Fruit fly (Drosophila melanogaster) whole organism, prepupa: ENCODE measurements around the gene CG42371.

ENCODE experiments used
- Blimp-1 ChIP-seq: fragments of 200-800 bp; sonication (Bioruptor generic); optimal IDR thresholded peaks from 3 replicates; lab custom pipeline; 2017; ENCODE audit warnings: missing biosample characterization, missing genetic modification characterization, mild to moderate bottlenecking, moderate library complexity, missing genetic modification reagents
- CG10631 ChIP-seq: fragments of 200-800 bp; sonication (Bioruptor generic); optimal IDR thresholded peaks from 2 replicates; lab custom pipeline; 2016; ENCODE audit warnings: missing biosample characterization, missing genetic modification characterization
- CG11294 ChIP-seq: fragments of 200-800 bp; sonication (Bioruptor generic); IDR thresholded peaks from 2 replicates; pipeline ENCODE4 v1.3.6; 2022; ENCODE audit warnings: missing biosample characterization, missing genetic modification characterization
- CG1621 ChIP-seq: fragments of 200-800 bp; sonication (Bioruptor generic); optimal IDR thresholded peaks from 3 replicates; lab custom pipeline; 2018; ENCODE audit warnings: missing biosample characterization, mild to moderate bottlenecking, missing genetic modification characterization
- CG3032 ChIP-seq: fragments of 200-800 bp; optimal IDR thresholded peaks from 2 replicates; lab custom pipeline; 2019; ENCODE audit warnings: missing biosample characterization, mild to moderate bottlenecking, missing genetic modification characterization, moderate library complexity
- CG31627 ChIP-seq: fragments of 200-800 bp; sonication (Bioruptor generic); optimal IDR thresholded peaks from 3 replicates; lab custom pipeline; 2016; ENCODE audit warnings: missing biosample characterization, missing genetic modification characterization
- CG34406 ChIP-seq: fragments of 200-800 bp; sonication (Bioruptor generic); optimal IDR thresholded peaks from 3 replicates; lab custom pipeline; 2016; ENCODE audit warnings: missing biosample characterization, missing genetic modification characterization
- CG6163 ChIP-seq: fragments of 200-800 bp; sonication (Bioruptor generic); IDR thresholded peaks from 3 replicates; pipeline ENCODE4 v1.3.6; 2022; ENCODE audit warnings: missing biosample characterization, missing genetic modification characterization
- CG6276 ChIP-seq: fragments of 200-800 bp; sonication (Bioruptor generic); optimal IDR thresholded peaks from 2 replicates; lab custom pipeline; 2017; ENCODE audit warnings: missing biosample characterization, mild to moderate bottlenecking, missing genetic modification characterization
- CG6808 ChIP-seq: fragments of 200-800 bp; sonication (Bioruptor generic); optimal IDR thresholded peaks from 3 replicates; lab custom pipeline; 2017; ENCODE audit warnings: missing biosample characterization, missing genetic modification characterization, mild to moderate bottlenecking, moderate library complexity, missing genetic modification reagents
- CG6854 ChIP-seq: fragments of 200-800 bp; sonication (Bioruptor generic); optimal IDR thresholded peaks from 2 replicates; lab custom pipeline; 2017; ENCODE audit warnings: missing biosample characterization, mild to moderate bottlenecking, missing genetic modification characterization
- CG7368 ChIP-seq: fragments of 200-800 bp; sonication (Bioruptor generic); optimal IDR thresholded peaks from 3 replicates; lab custom pipeline; 2016; ENCODE audit warnings: missing biosample characterization, missing genetic modification characterization
- CG8119 ChIP-seq: fragments of 200-800 bp; sonication (Bioruptor generic); IDR thresholded peaks from 3 replicates; pipeline ENCODE4 v1.3.6; 2022; ENCODE audit warnings: missing biosample characterization, missing genetic modification characterization
- CG8319 ChIP-seq: fragments of 200-800 bp; sonication (Bioruptor generic); optimal IDR thresholded peaks from 3 replicates; lab custom pipeline; 2016; ENCODE audit warnings: missing biosample characterization, missing genetic modification characterization
- CG8632 ChIP-seq: fragments of 200-800 bp; sonication (Bioruptor generic); optimal IDR thresholded peaks from 3 replicates; lab custom pipeline; 2016; ENCODE audit warnings: missing biosample characterization, missing genetic modification characterization
- CG9139 ChIP-seq: fragments of 200-800 bp; sonication (Bioruptor generic); optimal IDR thresholded peaks from 3 replicates; lab custom pipeline; 2017; ENCODE audit warnings: missing biosample characterization, mild to moderate bottlenecking, missing genetic modification characterization
- Eip75B ChIP-seq: fragments of 200-800 bp; sonication (Bioruptor generic); optimal IDR thresholded peaks from 3 replicates; lab custom pipeline; 2016; ENCODE audit warnings: missing biosample characterization, missing genetic modification characterization
- Eip78C ChIP-seq: fragments of 200-800 bp; sonication (Bioruptor generic); peaks from one replicate; lab custom pipeline; 2016; ENCODE audit warnings: missing biosample characterization, missing genetic modification characterization
- Ets21C ChIP-seq: fragments of 200-800 bp; sonication (Bioruptor generic); optimal IDR thresholded peaks from 3 replicates; lab custom pipeline; 2016; ENCODE audit warnings: missing biosample characterization, missing genetic modification characterization
- Ets96B ChIP-seq: fragments of 200-800 bp; optimal IDR thresholded peaks from 2 replicates; lab custom pipeline; 2019; ENCODE audit warnings: missing biosample characterization, mild to moderate bottlenecking, missing genetic modification characterization, moderate library complexity
- Gug ChIP-seq: fragments of 200-800 bp; sonication (Bioruptor generic); IDR thresholded peaks from 2 replicates; pipeline ENCODE4 v1.3.6; 2022; ENCODE audit warnings: missing biosample characterization, missing genetic modification characterization
- Hr38 ChIP-seq: sonication (Bioruptor generic); optimal IDR thresholded peaks from 2 replicates; lab custom pipeline; 2016; ENCODE audit warnings: missing biosample characterization, missing genetic modification characterization
- Hr39 ChIP-seq: fragments of 200-800 bp; sonication (Bioruptor generic); optimal IDR thresholded peaks from 2 replicates; lab custom pipeline; 2016; ENCODE audit warnings: missing biosample characterization, missing genetic modification characterization
- Hr4 ChIP-seq: fragments of 200-800 bp; sonication (Bioruptor generic); optimal IDR thresholded peaks from 3 replicates; lab custom pipeline; 2016; ENCODE audit warnings: missing biosample characterization, missing genetic modification characterization
- Lpt ChIP-seq: fragments of 200-800 bp; sonication (Bioruptor generic); optimal IDR thresholded peaks from 3 replicates; lab custom pipeline; 2016; ENCODE audit warnings: missing biosample characterization, missing genetic modification characterization
- Met ChIP-seq: fragments of 200-800 bp; sonication (Bioruptor generic); optimal IDR thresholded peaks from 3 replicates; lab custom pipeline; 2016; ENCODE audit warnings: missing biosample characterization, missing genetic modification characterization
- OdsH ChIP-seq: fragments of 200-800 bp; sonication (Bioruptor generic); optimal IDR thresholded peaks from 3 replicates; lab custom pipeline; 2016; ENCODE audit warnings: missing biosample characterization, missing genetic modification characterization
- Smox ChIP-seq: fragments of 200-800 bp; sonication (Bioruptor generic); optimal IDR thresholded peaks from 3 replicates; lab custom pipeline; 2016; ENCODE audit warnings: missing biosample characterization, missing genetic modification characterization
- Sox102F ChIP-seq: fragments of 200-800 bp; sonication (Bioruptor generic); optimal IDR thresholded peaks from 2 replicates; lab custom pipeline; 2016; ENCODE audit warnings: missing biosample characterization, mild to moderate bottlenecking, missing genetic modification characterization
- Sox14 ChIP-seq: fragments of 200-800 bp; sonication (Bioruptor generic); optimal IDR thresholded peaks from 3 replicates; lab custom pipeline; 2016; ENCODE audit warnings: missing biosample characterization, missing genetic modification characterization
- Sox15 ChIP-seq: fragments of 200-800 bp; sonication (Bioruptor generic); optimal IDR thresholded peaks from 3 replicates; lab custom pipeline; 2016; ENCODE audit warnings: missing biosample characterization, missing genetic modification characterization
- achi ChIP-seq: fragments of 200-800 bp; sonication (Bioruptor generic); optimal IDR thresholded peaks from 3 replicates; lab custom pipeline; 2016; ENCODE audit warnings: missing biosample characterization, missing genetic modification characterization
- dac ChIP-seq: fragments of 200-800 bp; sonication (Bioruptor generic); optimal IDR thresholded peaks from 2 replicates; lab custom pipeline; 2017; ENCODE audit warnings: missing biosample characterization, mild to moderate bottlenecking, missing genetic modification characterization
- dsx ChIP-seq: fragments of 200-800 bp; optimal IDR thresholded peaks from 3 replicates; lab custom pipeline; 2019; ENCODE audit warnings: missing biosample characterization, mild to moderate bottlenecking, missing genetic modification characterization, moderate library complexity; ENCODE audit not compliant: poor library complexity, severe bottlenecking
- eg ChIP-seq: fragments of 200-800 bp; sonication (Bioruptor generic); IDR thresholded peaks from 3 replicates; pipeline ENCODE4 v1.3.6; 2022; ENCODE audit warnings: missing biosample characterization, missing genetic modification characterization
- esn ChIP-seq: fragments of 200-800 bp; sonication (Bioruptor generic); optimal IDR thresholded peaks from 2 replicates; lab custom pipeline; 2016; ENCODE audit warnings: missing biosample characterization, mild to moderate bottlenecking, missing genetic modification characterization, moderate library complexity
- fd59A ChIP-seq: fragments of 200-800 bp; sonication (Bioruptor generic); optimal IDR thresholded peaks from 2 replicates; lab custom pipeline; 2017; ENCODE audit warnings: missing biosample characterization, mild to moderate bottlenecking, missing genetic modification characterization, missing genetic modification reagents
- fd85E ChIP-seq: fragments of 200-800 bp; sonication (Bioruptor generic); optimal IDR thresholded peaks from 3 replicates; lab custom pipeline; 2016; ENCODE audit warnings: missing biosample characterization, missing genetic modification characterization
- lz ChIP-seq: fragments of 200-800 bp; sonication (Bioruptor generic); optimal IDR thresholded peaks from 3 replicates; lab custom pipeline; 2016; ENCODE audit warnings: missing biosample characterization, missing genetic modification characterization
- net ChIP-seq: fragments of 200-800 bp; sonication (Bioruptor generic); optimal IDR thresholded peaks from 3 replicates; lab custom pipeline; 2016; ENCODE audit warnings: missing biosample characterization, missing genetic modification characterization
- pdm3 ChIP-seq: fragments of 200-800 bp; sonication (Bioruptor generic); optimal IDR thresholded peaks from 3 replicates; lab custom pipeline; 2016; ENCODE audit warnings: missing biosample characterization, missing genetic modification characterization
- salr ChIP-seq, 2 experiments: fragments of 200-800 bp; sonication (Bioruptor generic); optimal IDR thresholded peaks; 3 replicates each; lab custom pipeline; 2016 to 2018; ENCODE audit warnings: missing biosample characterization in 2 of 2, missing genetic modification characterization in 2 of 2, mild to moderate bottlenecking in 1 of 2
- spab ChIP-seq: fragments of 200-800 bp; sonication (Bioruptor generic); optimal IDR thresholded peaks from 2 replicates; lab custom pipeline; 2017; ENCODE audit warnings: missing biosample characterization, mild to moderate bottlenecking, missing genetic modification characterization, missing genetic modification reagents
- ss ChIP-seq, 2 experiments: fragments of 200-800 bp; sonication (Bioruptor generic); optimal IDR thresholded peaks; 2 replicates in 1 of 2; 3 replicates in 1 of 2; lab custom pipeline; 2017 to 2018; ENCODE audit warnings: mild to moderate bottlenecking in 2 of 2, missing biosample characterization in 2 of 2, missing genetic modification characterization in 2 of 2, moderate library complexity in 1 of 2
- topi ChIP-seq: fragments of 200-800 bp; sonication (Bioruptor generic); optimal IDR thresholded peaks from 3 replicates; lab custom pipeline; 2016; ENCODE audit warnings: missing biosample characterization, missing genetic modification characterization

The CG42371 gene

dm6 chr2L:2177312-2177968, 39.6 kb downstream of the CG42371 start (continued):
- TF ChIP-seq achi (GFP tag; lab: Kevin White, UChicago) (peak; percentile 70), CG6163 (GFP tag; lab: Robert Waterston, UW) (peak; percentile 50; the same call in 2 of the 3 replicates), esn (peak; percentile 86), topi (GFP tag; lab: Kevin White, UChicago) (peak; percentile 81), CG6808 (GFP tag; lab: Kevin White, UChicago) (no peak), Sox102F (GFP tag; lab: Kevin White, UChicago) (peak; percentile 79), net (GFP tag; lab: Kevin White, UChicago) (peak; percentile 57), CG10631 (GFP tag; lab: Kevin White, UChicago) (peak; percentile 73), fd59A (peak; percentile 23), ss (GFP tag; optimal IDR thresholded peaks at IDR 0.05; lab: Kevin White, UChicago) (no peak), Gug (GFP tag; lab: Robert Waterston, UW) (no peak), Lpt (GFP tag; lab: Kevin White, UChicago) (no peak), fd85E (GFP tag; lab: Kevin White, UChicago) (no peak), CG8319 (GFP tag; lab: Kevin White, UChicago) (peak; percentile 66), Sox15 (GFP tag; lab: Kevin White, UChicago) (peak; percentile 67), Met (GFP tag; lab: Kevin White, UChicago) (peak; percentile 78), dsx (peak; percentile 35), OdsH (GFP tag; lab: Kevin White, UChicago) (peak; percentile 63), lz (GFP tag; lab: Kevin White, UChicago) (peak; percentile 83), Hr39 (GFP tag; lab: Kevin White, UChicago) (peak; percentile 86), Eip78C (GFP tag; lab: Kevin White, UChicago) (peak; percentile 92), CG34406 (peak; percentile 59), spab (GFP tag; lab: Kevin White, UChicago) (peak; percentile 25), CG7368 (GFP tag; lab: Kevin White, UChicago) (peak; percentile 55), pdm3 (GFP tag; lab: Kevin White, UChicago) (peak; percentile 78)

- TF ChIP-seq dac (GFP tag; lab: Kevin White, UChicago) (no peak), lz (GFP tag; lab: Kevin White, UChicago) (peak; percentile 67), eg (GFP tag; lab: Robert Waterston, UW) (peak; percentile 52; the same call in 2 of the 3 replicates), Sox15 (GFP tag; lab: Kevin White, UChicago) (peak; percentile 39), CG31627 (GFP tag; lab: Kevin White, UChicago) (peak; percentile 57), Gug (GFP tag; lab: Robert Waterston, UW) (peak; percentile 20; the same call in 1 of the 2 replicates), Ets21C (GFP tag; lab: Kevin White, UChicago) (no peak), Hr4 (GFP tag; lab: Kevin White, UChicago) (peak; percentile 52), CG8119 (peak; percentile 25; the same call in 1 of the 3 replicates), CG8632 (GFP tag; lab: Kevin White, UChicago) (peak; percentile 61), salr (GFP tag; optimal IDR thresholded peaks at IDR 0.05; lab: Kevin White, UChicago) (peak in 1 of 2 experiments; percentile 61), CG6276 (GFP tag; lab: Kevin White, UChicago) (peak; percentile 35), CG9139 (GFP tag; lab: Kevin White, UChicago) (peak; percentile 35), CG6854 (peak; percentile 50), CG10631 (GFP tag; lab: Kevin White, UChicago) (peak; percentile 37), Sox102F (GFP tag; lab: Kevin White, UChicago) (no peak), Blimp-1 (GFP tag; lab: Kevin White, UChicago) (peak; percentile 30), Eip75B (GFP tag; lab: Kevin White, UChicago) (peak; percentile 60), Ets96B (tag; lab: Kevin White, UChicago) (peak; percentile 30), Sox14 (GFP tag; lab: Kevin White, UChicago) (peak; percentile 49), Smox (GFP tag; lab: Kevin White, UChicago) (peak; percentile 64), Hr38 (GFP tag; lab: Kevin White, UChicago) (no peak), pdm3 (GFP tag; lab: Kevin White, UChicago) (peak; percentile 62), CG3032 (tag; lab: Kevin White, UChicago) (peak; percentile 55), OdsH (GFP tag; lab: Kevin White, UChicago) (peak; percentile 55), CG11294 (peak; percentile 33; the same call in 1 of the 2 replicates), topi (GFP tag; lab: Kevin White, UChicago) (peak; percentile 64), CG6808 (GFP tag; lab: Kevin White, UChicago) (peak; percentile 35), CG34406 (peak; percentile 68), CG1621 (tag; lab: Kevin White, UChicago) (no peak), achi (GFP tag; lab: Kevin White, UChicago) (peak; percentile 63), spab (GFP tag; lab: Kevin White, UChicago) (peak; percentile 46)
These were observed 41.0 kb downstream of the CG42371 start for dm6 chr2L:2175930-2176643.
